Worm (Caenorhabditis elegans): ENCODE results near the gene ZK652.8.

DNA sequence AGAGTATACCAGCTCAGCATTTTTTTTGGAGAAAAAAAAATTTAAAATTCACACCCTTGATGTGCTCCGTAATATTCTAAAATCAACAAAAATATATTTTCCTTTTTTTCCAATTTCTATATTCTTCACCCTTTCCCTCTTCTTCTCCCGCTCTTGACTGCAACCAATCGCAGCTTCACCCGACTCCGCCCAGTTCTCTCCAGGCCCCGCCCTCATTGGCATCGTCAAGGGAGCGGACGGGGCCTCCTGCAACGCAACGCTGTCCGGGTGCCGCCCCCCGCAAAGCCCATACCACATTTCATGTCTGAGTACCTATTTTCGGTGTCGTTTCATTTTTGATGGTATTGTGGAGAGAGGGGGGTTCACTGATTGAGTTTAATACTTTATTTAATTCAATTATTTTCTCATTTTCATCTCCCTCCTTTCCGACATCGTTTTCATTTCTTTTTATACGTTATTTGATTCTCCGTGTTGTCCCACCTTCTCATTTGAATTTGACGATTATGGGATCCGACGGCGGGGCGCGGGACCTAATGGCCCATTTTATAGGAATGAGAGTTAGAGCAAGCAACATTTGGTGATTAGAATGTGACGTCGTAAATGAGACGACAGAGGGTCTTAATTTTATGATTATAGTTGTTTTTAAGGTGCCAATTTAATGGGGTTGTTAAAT is 31.1 kb downstream of the ZK652.8 start:
- no peak for TF ChIP-seq ceh-82 (tag; optimal IDR thresholded peaks at IDR 0.05)
- no peak for TF ChIP-seq unc-39 (tag; optimal IDR thresholded peaks at IDR 0.05)
- TF ChIP-seq snpc-4 (tag; optimal IDR thresholded peaks at IDR 0.05): no peak
- TF ChIP-seq egl-27 (tag; optimal IDR thresholded peaks at IDR 0.05): no peak
- no peak for TF ChIP-seq fkh-10 (GFP tag; optimal IDR thresholded peaks at IDR 0.05)

Measured in whole organism, L3 larva.